Fruit fly (Drosophila melanogaster) whole organism, embryonic: ENCODE data around the gene ppk13.

Source experiments
- Antp ChIP-seq: fragments of 200-800 bp; sonication (Bioruptor generic); optimal IDR thresholded peaks from 3 replicates; lab custom pipeline; 2016; ENCODE audit warnings: missing biosample characterization, missing genetic modification characterization
- B-H1 ChIP-seq: fragments of 200-800 bp; sonication (Bioruptor generic); IDR thresholded peaks from 3 replicates; pipeline ENCODE4 v1.3.6; 2022; ENCODE audit warnings: missing biosample characterization, missing genetic modification characterization
- B-H2 ChIP-seq: fragments of 200-800 bp; sonication (Bioruptor generic); optimal IDR thresholded peaks from 2 replicates; lab custom pipeline; 2018; ENCODE audit warnings: missing biosample characterization, mild to moderate bottlenecking, missing genetic modification characterization
- Blimp-1 ChIP-seq: fragments of 200-800 bp; sonication (Bioruptor generic); optimal IDR thresholded peaks from 3 replicates; lab custom pipeline; 2018; ENCODE audit warnings: missing biosample characterization, missing genetic modification characterization, mild to moderate bottlenecking, moderate library complexity, missing genetic modification reagents
- BtbVII ChIP-seq: fragments of 200-800 bp; sonication (Bioruptor generic); optimal IDR thresholded peaks from 3 replicates; lab custom pipeline; 2017; ENCODE audit warnings: missing biosample characterization, mild to moderate bottlenecking, missing genetic modification characterization
- CG11093 ChIP-seq: fragments of 200-800 bp; sonication (Bioruptor generic); IDR thresholded peaks from 3 replicates; pipeline ENCODE4 v1.3.6; 2022; ENCODE audit warnings: missing biosample characterization, missing genetic modification characterization
- CG12391 ChIP-seq: fragments of 200-800 bp; sonication (Bioruptor generic); optimal IDR thresholded peaks from 3 replicates; lab custom pipeline; 2018; ENCODE audit warnings: missing biosample characterization, mild to moderate bottlenecking, missing genetic modification characterization, moderate library complexity
- CG14710 ChIP-seq: fragments of 200-800 bp; sonication (Bioruptor generic); optimal IDR thresholded peaks from 3 replicates; lab custom pipeline; 2019; ENCODE audit warnings: missing biosample characterization, mild to moderate bottlenecking, missing genetic modification characterization, moderate library complexity
- CG15514 ChIP-seq: fragments of 200-800 bp; sonication (Bioruptor generic); optimal IDR thresholded peaks from 3 replicates; lab custom pipeline; 2017; ENCODE audit warnings: missing biosample characterization, missing genetic modification characterization, mild to moderate bottlenecking, moderate library complexity, missing genetic modification reagents
- CG17568 ChIP-seq: fragments of 200-800 bp; sonication (Bioruptor generic); optimal IDR thresholded peaks from 2 replicates; lab custom pipeline; 2018; ENCODE audit warnings: missing biosample characterization, mild to moderate bottlenecking, missing genetic modification characterization, moderate library complexity
- CG17829 ChIP-seq: fragments of 200-800 bp; optimal IDR thresholded peaks from 2 replicates; lab custom pipeline; 2019; ENCODE audit warnings: missing biosample characterization, mild to moderate bottlenecking, missing genetic modification characterization, moderate library complexity
- CG18011 ChIP-seq: fragments of 200-800 bp; sonication (Bioruptor generic); optimal IDR thresholded peaks from 2 replicates; lab custom pipeline; 2017; ENCODE audit warnings: missing biosample characterization, missing genetic modification characterization, mild to moderate bottlenecking, moderate library complexity, missing genotype
- CG2116 ChIP-seq: fragments of 200-800 bp; sonication (Bioruptor generic); optimal IDR thresholded peaks from 3 replicates; lab custom pipeline; 2018; ENCODE audit warnings: missing biosample characterization, mild to moderate bottlenecking, missing genetic modification characterization
- CG4424 ChIP-seq: fragments of 200-800 bp; sonication (Bioruptor generic); optimal IDR thresholded peaks from 3 replicates; lab custom pipeline; 2016; ENCODE audit warnings: missing biosample characterization, missing genetic modification characterization
- CG4617 ChIP-seq: fragments of 200-800 bp; sonication (Bioruptor generic); optimal IDR thresholded peaks from 3 replicates; lab custom pipeline; 2016; ENCODE audit warnings: missing biosample characterization, missing genetic modification characterization, borderline replicate concordance
- CG6272 ChIP-seq: fragments of 200-800 bp; sonication (Bioruptor generic); IDR thresholded peaks from 2 replicates; pipeline ENCODE4 v1.3.6; 2022; ENCODE audit warnings: missing biosample characterization, missing genetic modification characterization
- CG7786 ChIP-seq: fragments of 200-800 bp; sonication (Bioruptor generic); optimal IDR thresholded peaks from 2 replicates; lab custom pipeline; 2016; ENCODE audit warnings: missing biosample characterization, missing genetic modification characterization
- CG8089 ChIP-seq: fragments of 200-800 bp; sonication (Bioruptor generic); optimal IDR thresholded peaks from 3 replicates; lab custom pipeline; 2016; ENCODE audit warnings: missing biosample characterization, missing genetic modification characterization
- CG8388 ChIP-seq: fragments of 200-800 bp; sonication (Bioruptor generic); optimal IDR thresholded peaks from 2 replicates; lab custom pipeline; 2019; ENCODE audit warnings: missing biosample characterization, mild to moderate bottlenecking, missing genetic modification characterization, moderate library complexity
- CrebB ChIP-seq: fragments of 200-800 bp; sonication (Bioruptor generic); optimal IDR thresholded peaks from 3 replicates; lab custom pipeline; 2018; ENCODE audit warnings: missing biosample characterization, mild to moderate bottlenecking, missing genetic modification characterization
- Dip2 ChIP-seq: fragments of 200-800 bp; sonication (Bioruptor generic); IDR thresholded peaks from 2 replicates; pipeline ENCODE4 v1.3.6; 2022; ENCODE audit warnings: missing biosample characterization, missing genetic modification characterization
- Dll ChIP-seq: fragments of 200-800 bp; sonication (Bioruptor generic); IDR thresholded peaks from 4 replicates; pipeline ENCODE4 v1.3.6; 2022; ENCODE audit warnings: missing biosample characterization, missing genetic modification characterization; ENCODE audit not compliant: partially characterized antibody
- E2f1 ChIP-seq: fragments of 200-800 bp; sonication (Bioruptor generic); IDR thresholded peaks from 2 replicates; pipeline ENCODE4 v1.3.6; 2022; ENCODE audit warnings: missing biosample characterization, missing genetic modification characterization
- E2f2 ChIP-seq: fragments of 200-800 bp; sonication (Bioruptor generic); IDR thresholded peaks from 2 replicates; pipeline ENCODE4 v1.3.6; 2022; ENCODE audit warnings: missing biosample characterization, missing genetic modification characterization
- Ets97D ChIP-seq: fragments of 200-800 bp; sonication (Bioruptor generic); optimal IDR thresholded peaks from 3 replicates; lab custom pipeline; 2016; ENCODE audit warnings: missing biosample characterization, missing genetic modification characterization
- Fer1 ChIP-seq: fragments of 200-800 bp; sonication (Bioruptor generic); optimal IDR thresholded peaks from 2 replicates; lab custom pipeline; 2017; ENCODE audit warnings: missing biosample characterization, mild to moderate bottlenecking, missing genetic modification characterization
- HLHmδ ChIP-seq: fragments of 200-800 bp; sonication (Bioruptor generic); optimal IDR thresholded peaks from 2 replicates; lab custom pipeline; 2018; ENCODE audit warnings: missing biosample characterization, mild to moderate bottlenecking, missing genetic modification characterization, moderate library complexity
- Hmr ChIP-seq: fragments of 200-800 bp; sonication (Bioruptor generic); optimal IDR thresholded peaks from 3 replicates; lab custom pipeline; 2017; ENCODE audit warnings: mild to moderate bottlenecking, missing biosample characterization, missing genetic modification reagents, missing genetic modification characterization
- Myb ChIP-seq: fragments of 200-800 bp; sonication (Bioruptor generic); optimal IDR thresholded peaks from 2 replicates; lab custom pipeline; 2016; ENCODE audit warnings: missing biosample characterization, missing genetic modification characterization
- Ravus ChIP-seq: fragments of 200-800 bp; sonication (Bioruptor generic); IDR thresholded peaks from 2 replicates; pipeline ENCODE4 v1.3.6; 2022; ENCODE audit warnings: missing biosample characterization, missing genetic modification characterization
- Rx ChIP-seq: fragments of 200-800 bp; sonication (Bioruptor generic); IDR thresholded peaks from 2 replicates; pipeline ENCODE4 v1.3.6; 2022; ENCODE audit warnings: missing biosample characterization, missing genetic modification characterization
- Spps ChIP-seq: fragments of 200-800 bp; sonication (Bioruptor generic); optimal IDR thresholded peaks from 2 replicates; lab custom pipeline; 2018; ENCODE audit warnings: missing biosample characterization, mild to moderate bottlenecking, missing genetic modification characterization
- Sry-δ ChIP-seq: fragments of 200-800 bp; sonication (Bioruptor generic); optimal IDR thresholded peaks from 2 replicates; lab custom pipeline; 2016; ENCODE audit warnings: missing biosample characterization, missing genetic modification characterization
- chinmo ChIP-seq: fragments of 200-800 bp; sonication (Bioruptor generic); IDR thresholded peaks from 4 replicates; pipeline ENCODE4 v1.3.6; 2022; ENCODE audit warnings: missing biosample characterization, missing genetic modification characterization; ENCODE audit not compliant: partially characterized antibody
- fru ChIP-seq: fragments of >200 bp; optimal IDR thresholded peaks from 2 replicates; lab custom pipeline; 2017
- grau ChIP-seq: fragments of 200-800 bp; optimal IDR thresholded peaks from 3 replicates; lab custom pipeline; 2019; ENCODE audit warnings: missing biosample characterization, mild to moderate bottlenecking, missing genetic modification characterization, moderate library complexity
- hkb ChIP-seq, 2 experiments: fragments of 200-800 bp in 1 of 2; fragments of >200 bp in 1 of 2; sonication (Bioruptor generic) in 1 of 2; IDR thresholded peaks in 1 of 2; optimal IDR thresholded peaks in 1 of 2; 2 replicates each; pipeline versions ENCODE4 v1.3.6 to Lab custom; 2017 to 2022; ENCODE audit warnings: missing biosample characterization in 1 of 2, missing genetic modification characterization in 1 of 2
- nerfin-2 ChIP-seq: fragments of 200-800 bp; sonication (Bioruptor generic); IDR thresholded peaks from 2 replicates; pipeline ENCODE4 v1.3.6; 2022; ENCODE audit warnings: missing biosample characterization, missing genetic modification characterization; ENCODE audit not compliant: partially characterized antibody
- phol ChIP-seq: fragments of 200-800 bp; sonication (Bioruptor generic); optimal IDR thresholded peaks from 3 replicates; lab custom pipeline; 2018; ENCODE audit warnings: missing biosample characterization, mild to moderate bottlenecking, missing genetic modification characterization, moderate library complexity
- prd ChIP-seq, 3 experiments: fragments of >200 bp in 2 of 3; fragments of 200-800 bp in 1 of 3; sonication (Bioruptor generic) in 1 of 3; optimal IDR thresholded peaks in 2 of 3; IDR thresholded peaks in 1 of 3; 2 replicates in 2 of 3; 3 replicates in 1 of 3; pipeline versions ENCODE4 v1.3.6 to Lab custom; 2017 to 2022; ENCODE audit warnings: missing biosample characterization in 1 of 3, missing genetic modification characterization in 1 of 3
- row ChIP-seq: fragments of 200-800 bp; sonication (Bioruptor generic); IDR thresholded peaks from 3 replicates; pipeline ENCODE4 v1.3.6; 2022; ENCODE audit warnings: missing biosample characterization, missing genetic modification characterization
- shn ChIP-seq: fragments of 200-800 bp; sonication (Bioruptor generic); optimal IDR thresholded peaks from 3 replicates; lab custom pipeline; 2016; ENCODE audit warnings: missing biosample characterization, missing genetic modification characterization
- sisA ChIP-seq: fragments of 200-800 bp; sonication (Bioruptor generic); IDR thresholded peaks from 2 replicates; pipeline ENCODE4 v1.3.6; 2022; ENCODE audit warnings: missing biosample characterization, missing genetic modification characterization
- slbo ChIP-seq: fragments of 200-800 bp; sonication (Bioruptor generic); IDR thresholded peaks from 2 replicates; pipeline ENCODE4 v1.3.6; 2022; ENCODE audit warnings: missing biosample characterization, missing genetic modification characterization
- sna ChIP-seq: fragments of 200-800 bp; sonication (Bioruptor generic); IDR thresholded peaks from 2 replicates; pipeline ENCODE4 v1.3.6; 2022; ENCODE audit warnings: missing biosample characterization, missing genetic modification characterization; ENCODE audit not compliant: partially characterized antibody
- stwl ChIP-seq: fragments of 200-800 bp; sonication (Bioruptor generic); optimal IDR thresholded peaks from 3 replicates; lab custom pipeline; 2018; ENCODE audit warnings: missing biosample characterization, mild to moderate bottlenecking, missing genetic modification characterization, moderate library complexity
- tll ChIP-seq, 2 experiments: fragments of 200-800 bp in 1 of 2; fragments of >200 bp in 1 of 2; sonication (Bioruptor generic) in 1 of 2; optimal IDR thresholded peaks; 2 replicates each; lab custom pipeline; 2017 to 2019; ENCODE audit warnings: missing biosample characterization in 2 of 2, missing genetic modification characterization in 2 of 2, mild to moderate bottlenecking in 1 of 2, moderate library complexity in 1 of 2

The ppk13 gene

dm6 chr2L:21102399-21103108 is 14.0 kb upstream of the ppk13 start, which contains the start of gene CG9257 (continued):
- TF ChIP-seq Antp (GFP tag; lab: Kevin White, UChicago), result peak; percentile 6
- no peak for TF ChIP-seq Blimp-1 (GFP tag; lab: Kevin White, UChicago)
- TF ChIP-seq B-H2 (GFP tag; lab: Kevin White, UChicago), result peak; percentile 0
- no peak for TF ChIP-seq Ravus (GFP tag; lab: Robert Waterston, UW)
- TF ChIP-seq Spps (tag; lab: Kevin White, UChicago), result no peak
- TF ChIP-seq Hmr, result peak; percentile 38
- TF ChIP-seq BtbVII (GFP tag; lab: Kevin White, UChicago), result no peak
- peak; percentile 38 for TF ChIP-seq CG18011 (GFP tag; lab: Kevin White, UChicago)
- TF ChIP-seq hkb (optimal IDR thresholded peaks at IDR 0.05; lab: Kevin White, UChicago), result peak; percentile 17
- TF ChIP-seq hkb (GFP tag; IDR thresholded peaks at IDR 0.05; lab: Robert Waterston, UW), result no peak
- peak; percentile 60 for TF ChIP-seq stwl (tag; lab: Kevin White, UChicago)
- peak; percentile 16; the same call in 1 of the 2 replicates for TF ChIP-seq slbo (GFP tag; lab: Robert Waterston, UW)
- TF ChIP-seq CG8089 (GFP tag; lab: Kevin White, UChicago), result no peak
- TF ChIP-seq CG4424 (GFP tag; lab: Kevin White, UChicago), result peak; percentile 20
- TF ChIP-seq fru (lab: Kevin White, UChicago), result no peak
- 0 out of 2 replicates have a peak, but pooled peaks have one; percentile 31 for TF ChIP-seq sna
- TF ChIP-seq Rx (GFP tag; lab: Robert Waterston, UW), result no peak
- TF ChIP-seq Fer1 (GFP tag; lab: Kevin White, UChicago), result peak; percentile 3
- peak; percentile 11 for TF ChIP-seq CG17829 (tag; lab: Kevin White, UChicago)
- TF ChIP-seq CG6272, result 0 out of 2 replicates have a peak, but pooled peaks have one; percentile 5
- TF ChIP-seq CG17568 (GFP tag; lab: Kevin White, UChicago), result no peak
- TF ChIP-seq Dip2 (GFP tag; lab: Robert Waterston, UW), result no peak
- TF ChIP-seq chinmo, result 0 out of 4 replicates have a peak, but pooled peaks have one; percentile 10
- 0 out of 4 replicates have a peak, but pooled peaks have one; percentile 30 for TF ChIP-seq Dll (GFP tag; lab: Robert Waterston, UW)
- TF ChIP-seq CG12391, result peak; percentile 33
- TF ChIP-seq nerfin-2 (GFP tag; lab: Robert Waterston, UW), result no peak
- peak; percentile 72 for TF ChIP-seq Ets97D (GFP tag; lab: Kevin White, UChicago)
- TF ChIP-seq E2f2 (GFP tag; lab: Robert Waterston, UW), result peak; percentile 62
- TF ChIP-seq sisA, result no peak
- TF ChIP-seq CrebB (tag; lab: Kevin White, UChicago), result no peak
- TF ChIP-seq grau (tag; lab: Kevin White, UChicago), result peak; percentile 90
- TF ChIP-seq row (GFP tag; lab: Robert Waterston, UW), result peak; percentile 74
- no peak for TF ChIP-seq E2f1
- peak; percentile 48 for TF ChIP-seq CG4617 (GFP tag; lab: Kevin White, UChicago)
- peak; percentile 0 for TF ChIP-seq CG7786 (GFP tag; lab: Kevin White, UChicago)
- peak; percentile 59 for TF ChIP-seq CG14710 (tag; lab: Kevin White, UChicago)
- TF ChIP-seq Sry-δ (GFP tag; lab: Kevin White, UChicago), result peak; percentile 26
- no peak for TF ChIP-seq prd (optimal IDR thresholded peaks at IDR 0.05; lab: Kevin White, UChicago)
- no peak for TF ChIP-seq prd (GFP tag; IDR thresholded peaks at IDR 0.05; lab: Robert Waterston, UW)
- TF ChIP-seq CG11093 (GFP tag; lab: Robert Waterston, UW), result no peak
- peak; percentile 44 for TF ChIP-seq CG8388 (GFP tag; lab: Kevin White, UChicago)
- TF ChIP-seq tll (GFP tag; optimal IDR thresholded peaks at IDR 0.05; lab: Kevin White, UChicago), result no peak
- TF ChIP-seq phol (tag; lab: Kevin White, UChicago), result peak; percentile 13
- peak; percentile 24 for TF ChIP-seq Myb (GFP tag; lab: Kevin White, UChicago)
- peak; percentile 36 for TF ChIP-seq CG2116 (GFP tag; lab: Kevin White, UChicago)
- no peak for TF ChIP-seq shn (GFP tag; lab: Kevin White, UChicago)
- TF ChIP-seq CG15514 (GFP tag; lab: Kevin White, UChicago), result peak; percentile 99
- TF ChIP-seq HLHmδ (GFP tag; lab: Kevin White, UChicago), result no peak
- no peak for TF ChIP-seq B-H1 (GFP tag; lab: Robert Waterston, UW)
